Worm (Caenorhabditis elegans): ENCODE results near the gene srx-95.

The srx-95 gene

DNA sequence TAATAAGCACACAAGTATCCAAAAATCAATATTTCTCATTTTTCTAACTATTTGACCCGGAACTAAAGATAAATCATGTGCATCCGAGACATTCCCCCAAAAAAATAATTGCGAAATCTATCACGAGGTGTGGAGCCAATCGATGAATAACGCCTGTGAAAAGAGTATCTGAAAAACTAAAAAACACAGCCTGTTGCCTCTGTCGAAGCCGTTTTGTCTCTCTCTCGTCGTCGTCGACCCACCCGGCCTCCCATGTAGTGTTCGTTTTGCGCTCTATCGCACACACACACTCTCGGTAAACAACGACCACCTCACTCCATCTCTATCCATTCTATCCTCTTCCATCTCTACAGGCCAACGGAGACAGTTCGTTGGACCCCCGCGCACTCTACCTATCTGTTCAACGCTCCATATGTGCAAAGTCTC, 28.2 kb upstream of the srx-95 start (continued):
- peak; percentile 32 to 60 for TF ChIP-seq lin-35 (GFP tag; optimal IDR thresholded peaks at IDR 0.05)
- no peak for TF ChIP-seq hlh-17 (GFP tag; optimal IDR thresholded peaks at IDR 0.05; ENCODE audit: borderline replicate concordance)
- TF ChIP-seq ama-1 (optimal IDR thresholded peaks at IDR 0.05), result no peak
- TF ChIP-seq alr-1 (tag; optimal IDR thresholded peaks at IDR 0.05; ENCODE audit: borderline replicate concordance), result no peak
- peak; percentile 37 for TF ChIP-seq swsn-7 (tag; optimal IDR thresholded peaks at IDR 0.05)
- TF ChIP-seq lin-13 (GFP tag; optimal IDR thresholded peaks at IDR 0.05), result no peak
- no peak for TF ChIP-seq sup-37 (GFP tag; optimal IDR thresholded peaks at IDR 0.05)
- TF ChIP-seq ets-5 (GFP tag; IDR thresholded peaks at IDR 0.05), result no peak
- no peak for TF ChIP-seq unc-98 (GFP tag; IDR thresholded peaks at IDR 0.05)
- TF ChIP-seq vab-15 (tag; optimal IDR thresholded peaks at IDR 0.05), result no peak
- peak; percentile 31 to 43 for TF ChIP-seq efl-1 (optimal IDR thresholded peaks at IDR 0.05)
- peak; percentile 42 to 90 for TF ChIP-seq efl-1 (GFP tag; optimal IDR thresholded peaks at IDR 0.05 in 1 of 2)
- TF ChIP-seq nhr-20 (tag; optimal IDR thresholded peaks at IDR 0.05), result peak; percentile 43
- TF ChIP-seq ztf-4 (tag; optimal IDR thresholded peaks at IDR 0.05), result peak; percentile 36
- TF ChIP-seq mef-2 (tag; optimal IDR thresholded peaks at IDR 0.05), result no peak
- no peak for TF ChIP-seq pag-3 (tag; optimal IDR thresholded peaks at IDR 0.05; ENCODE audit: borderline replicate concordance, insufficient read depth)
- TF ChIP-seq unc-130 (tag; optimal IDR thresholded peaks at IDR 0.05), result peak; percentile 81
- TF ChIP-seq nhr-77 (tag; optimal IDR thresholded peaks at IDR 0.05), result no peak
- TF ChIP-seq lin-39 (tag; optimal IDR thresholded peaks at IDR 0.05), result peak; percentile 15
- TF ChIP-seq irx-1 (tag; optimal IDR thresholded peaks at IDR 0.05), result peak; percentile 16
- TF ChIP-seq rnt-1 (tag; optimal IDR thresholded peaks at IDR 0.05), result peak; percentile 55
- peak; percentile 87 for TF ChIP-seq lin-14 (GFP tag; optimal IDR thresholded peaks at IDR 0.05)
- no peak for TF ChIP-seq efl-3 (GFP tag; optimal IDR thresholded peaks at IDR 0.05)
- TF ChIP-seq mep-1 (tag; optimal IDR thresholded peaks at IDR 0.05), result peak; percentile 50
- peak; percentile 58 for TF ChIP-seq snu-23 (GFP tag; optimal IDR thresholded peaks at IDR 0.05)
- TF ChIP-seq nhr-85 (tag), result peak; percentile 20
- no peak for TF ChIP-seq ceh-90 (tag; optimal IDR thresholded peaks at IDR 0.05)
- TF ChIP-seq aha-1 (tag; optimal IDR thresholded peaks at IDR 0.05), result no peak
- TF ChIP-seq ztf-11 (tag; optimal IDR thresholded peaks at IDR 0.05), result no peak
- peak in 1 of 2 experiments; percentile 17 for TF ChIP-seq mdl-1 (tag; optimal IDR thresholded peaks at IDR 0.05)
- peak; percentile 65 for TF ChIP-seq skn-1 (tag; optimal IDR thresholded peaks at IDR 0.05)

DNA sequence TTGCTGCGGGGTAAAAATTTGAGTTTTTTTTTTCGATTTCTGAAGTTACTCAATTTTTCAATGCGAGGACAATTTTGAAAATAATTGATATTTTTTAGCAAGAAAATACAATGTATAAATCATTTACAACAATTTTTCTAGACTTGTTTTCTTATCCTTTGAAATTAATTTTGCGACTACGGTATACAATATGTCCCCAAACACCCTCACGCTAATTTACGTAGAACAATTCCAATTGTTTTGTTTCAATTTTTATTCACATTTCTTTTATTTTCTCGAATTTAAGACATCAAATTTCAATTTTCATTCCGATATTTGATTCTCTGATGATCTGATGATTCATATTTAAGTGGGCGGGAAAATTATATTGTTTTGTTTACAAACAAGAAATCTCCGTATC, 27.4 kb upstream of the srx-95 start:
- TF ChIP-seq zag-1 (tag; optimal IDR thresholded peaks at IDR 0.05) (no peak), unc-30 (tag; optimal IDR thresholded peaks at IDR 0.05) (no peak), swsn-7 (tag; optimal IDR thresholded peaks at IDR 0.05) (no peak), pag-3 (tag; optimal IDR thresholded peaks at IDR 0.05; ENCODE audit: borderline replicate concordance, insufficient read depth) (no peak), unc-98 (GFP tag; IDR thresholded peaks at IDR 0.05) (no peak), ceh-88 (GFP tag; IDR thresholded peaks at IDR 0.05) (no peak), C34B4.2 (tag; optimal IDR thresholded peaks at IDR 0.05) (no peak), zip-4 (GFP tag; optimal IDR thresholded peaks at IDR 0.05) (no peak), nhr-77 (tag; optimal IDR thresholded peaks at IDR 0.05) (no peak), tlp-1 (tag; optimal IDR thresholded peaks at IDR 0.05) (no peak), nhr-19 (GFP tag; conservative IDR thresholded peaks at IDR 0.05) (no peak), nhr-28 (tag; optimal IDR thresholded peaks at IDR 0.05) (no peak), ztf-4 (tag; optimal IDR thresholded peaks at IDR 0.05) (no peak)

DNA sequence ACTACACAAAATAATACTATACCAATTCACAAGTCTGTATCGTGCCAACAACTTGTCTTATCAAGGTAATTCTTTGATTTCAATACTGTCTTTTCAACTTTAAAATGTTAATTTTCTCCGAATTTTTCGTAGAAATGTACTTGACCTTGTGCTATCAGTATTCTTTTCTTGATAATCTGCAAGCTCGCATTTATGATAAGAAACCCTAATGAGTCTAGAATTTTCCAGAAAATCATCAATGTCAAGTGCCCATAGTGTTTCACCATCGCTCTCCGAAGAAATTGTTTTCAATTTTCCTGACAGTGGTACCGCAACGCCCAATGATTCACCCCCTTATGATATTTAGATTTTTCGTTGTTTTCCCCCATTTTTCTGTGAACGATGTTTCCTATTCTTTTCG, 26.7 kb upstream of the srx-95 start:
- no peak for TF ChIP-seq elt-3 (tag; optimal IDR thresholded peaks at IDR 0.05)
- TF ChIP-seq pqm-1 (tag; optimal IDR thresholded peaks at IDR 0.05), result peak; percentile 64
- TF ChIP-seq jun-1 (tag; optimal IDR thresholded peaks at IDR 0.05), result no peak
- TF ChIP-seq elt-2 (tag; optimal IDR thresholded peaks at IDR 0.05), result peak; percentile 81
